Fruit fly (Drosophila melanogaster) Kc167 (cell line): ENCODE results near the gene kni.

Source experiments
- Myc ChIP-seq: fragments of >200 bp; optimal IDR thresholded peaks from 2 replicates; lab custom pipeline; 2017; ENCODE audit warnings: missing external identifiers
- Sin3A ChIP-seq: fragments of >200 bp; optimal IDR thresholded peaks from 2 replicates; lab custom pipeline; 2018; ENCODE audit warnings: missing external identifiers
- h ChIP-seq: fragments of >200 bp; optimal IDR thresholded peaks from 3 replicates; lab custom pipeline; 2018; ENCODE audit warnings: missing external identifiers
- insv ChIP-seq: fragments of >200 bp; optimal IDR thresholded peaks from 3 replicates; lab custom pipeline; 2018; ENCODE audit warnings: missing external identifiers
- psq ChIP-seq: fragments of >200 bp; optimal IDR thresholded peaks from 2 replicates; lab custom pipeline; 2017; ENCODE audit warnings: missing external identifiers
- ttk ChIP-seq: sonication (Bioruptor generic); optimal IDR thresholded peaks from 2 replicates; lab custom pipeline; 2017; ENCODE audit warnings: missing external identifiers

kni gene

DNA sequence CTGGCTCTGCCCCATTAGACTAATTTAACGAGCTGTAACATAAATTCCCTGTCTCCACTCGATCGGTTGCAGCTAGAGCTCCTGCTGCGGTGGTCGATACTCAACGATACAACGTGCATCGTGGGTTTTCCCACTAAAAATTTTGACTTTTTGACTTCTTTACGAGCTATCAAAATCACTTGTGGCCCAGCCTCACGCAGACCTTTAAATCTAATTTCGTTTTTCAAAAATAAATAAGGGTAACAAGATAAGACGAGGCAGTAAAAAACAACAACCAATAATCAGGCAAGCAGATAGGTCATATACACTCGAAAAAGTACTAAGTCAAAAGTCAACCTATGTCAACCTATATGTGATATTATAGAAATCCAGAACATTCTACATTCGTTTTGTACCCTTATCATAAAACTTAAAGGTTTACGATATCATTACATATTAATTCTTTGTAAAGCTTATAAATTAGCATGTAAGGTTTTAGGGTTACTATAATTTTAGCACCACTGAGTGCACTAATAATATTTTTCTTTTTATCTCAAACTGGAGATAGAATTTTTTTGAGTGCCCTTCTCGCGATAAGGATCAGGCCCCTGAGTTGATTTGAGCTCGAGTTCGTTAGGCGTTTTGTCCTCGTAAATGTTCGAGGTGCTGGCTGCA is 7.9 kb downstream of the kni start:
- TF ChIP-seq h (lab: Kevin White, UChicago): no peak
- TF ChIP-seq Sin3A: no peak
- TF ChIP-seq Myc (lab: Kevin White, UChicago): no peak
- TF ChIP-seq insv (lab: Kevin White, UChicago): no peak
- TF ChIP-seq psq: no peak
- no peak for TF ChIP-seq ttk

dm6 chr3L:20685079-20685478 is 10.1 kb downstream of the kni start:
- TF ChIP-seq ttk (no peak), h (lab: Kevin White, UChicago) (no peak), Myc (lab: Kevin White, UChicago) (no peak), psq (no peak), insv (lab: Kevin White, UChicago) (no peak), Sin3A (no peak)

DNA sequence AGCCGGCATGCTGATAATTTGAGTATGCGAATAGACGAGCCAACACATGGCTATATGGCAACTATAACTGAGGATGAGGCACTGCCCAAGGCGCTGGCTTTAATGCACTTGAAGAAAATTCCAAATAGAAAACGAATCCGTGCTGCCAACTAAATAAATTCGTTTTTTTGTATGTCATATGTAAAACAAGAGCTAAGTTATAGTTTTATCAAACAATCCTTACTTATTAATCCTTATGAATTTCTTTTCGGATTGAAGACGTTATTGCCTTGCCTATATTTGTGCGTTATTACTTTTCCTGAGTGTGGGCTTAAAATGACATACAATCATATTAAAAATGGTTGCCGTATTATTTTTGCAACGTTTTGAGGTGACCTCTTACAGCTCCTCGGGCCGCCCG is 18.7 kb downstream of the kni start:
- TF ChIP-seq insv (lab: Kevin White, UChicago) (no peak), h (lab: Kevin White, UChicago) (no peak), Sin3A (no peak), ttk (no peak), psq (no peak), Myc (lab: Kevin White, UChicago) (no peak)

- TF ChIP-seq h (lab: Kevin White, UChicago): no peak
- no peak for TF ChIP-seq insv (lab: Kevin White, UChicago)
- no peak for TF ChIP-seq ttk
- TF ChIP-seq Sin3A: no peak
- no peak for TF ChIP-seq psq
- no peak for TF ChIP-seq Myc (lab: Kevin White, UChicago)
Observed at dm6 chr3L:20673870-20674269, 21.3 kb downstream of the kni start.

- TF ChIP-seq Sin3A (no peak), h (lab: Kevin White, UChicago) (no peak), Myc (lab: Kevin White, UChicago) (no peak), insv (lab: Kevin White, UChicago) (no peak), psq (no peak), ttk (no peak)
Observed at dm6 chr3L:20672364-20672763, 22.8 kb downstream of the kni start.

DNA sequence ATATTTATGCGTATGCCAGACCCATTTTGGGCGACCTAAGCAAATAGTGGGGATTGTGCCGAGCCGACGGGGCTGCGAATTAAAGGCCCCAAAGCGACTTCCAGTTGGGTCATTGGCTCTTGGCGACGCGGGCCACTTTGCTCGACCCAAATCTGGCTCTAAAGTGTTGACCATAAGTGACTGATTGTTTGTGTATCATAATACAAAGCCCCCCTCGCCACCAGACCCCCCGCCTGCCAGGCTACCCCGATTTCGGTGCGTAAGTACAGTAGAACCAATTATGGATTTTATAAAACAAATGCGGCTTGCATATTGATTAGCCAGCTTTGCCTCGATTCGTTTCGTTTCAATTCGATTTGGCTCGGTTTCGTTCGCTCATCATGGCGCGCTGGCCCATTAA is 23.5 kb downstream of the kni start:
- TF ChIP-seq insv (lab: Kevin White, UChicago): no peak
- no peak for TF ChIP-seq ttk
- no peak for TF ChIP-seq Sin3A
- no peak for TF ChIP-seq Myc (lab: Kevin White, UChicago)

dm6 chr3L:20667408-20667807 is 27.8 kb downstream of the kni start:
- TF ChIP-seq h (lab: Kevin White, UChicago) (no peak), Myc (lab: Kevin White, UChicago) (no peak), ttk (no peak), psq (no peak), insv (lab: Kevin White, UChicago) (no peak), Sin3A (no peak)

- TF ChIP-seq psq (no peak), h (lab: Kevin White, UChicago) (no peak)
Observed at dm6 chr3L:20663967-20664366, 31.2 kb downstream of the kni start.

dm6 chr3L:20661905-20662508 is 33.2 kb downstream of the kni start:
- TF ChIP-seq insv (lab: Kevin White, UChicago) (no peak), Myc (lab: Kevin White, UChicago) (no peak), Sin3A (no peak), ttk (no peak), h (lab: Kevin White, UChicago) (no peak), psq (no peak)

DNA sequence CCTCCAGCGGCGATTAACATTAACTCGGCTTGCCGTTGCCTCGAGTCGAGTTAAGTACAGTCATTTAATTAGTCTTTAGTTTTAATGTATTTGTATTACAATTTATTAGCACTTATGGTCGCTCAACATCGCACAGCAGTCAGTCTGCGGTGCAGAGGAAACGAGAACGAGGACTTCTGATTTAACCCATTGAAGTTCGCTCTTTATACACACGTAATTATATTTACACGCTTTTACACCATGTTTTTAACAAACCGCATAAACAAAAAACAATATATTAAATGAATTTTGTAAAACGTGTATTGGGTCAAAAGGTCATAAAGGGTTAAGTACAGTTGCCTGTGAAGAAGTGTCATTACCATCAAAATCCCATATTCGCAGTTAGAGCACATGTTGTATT is 34.0 kb downstream of the kni start:
- no peak for TF ChIP-seq ttk
- TF ChIP-seq Sin3A: no peak
- no peak for TF ChIP-seq insv (lab: Kevin White, UChicago)
- no peak for TF ChIP-seq psq
- no peak for TF ChIP-seq h (lab: Kevin White, UChicago)
- no peak for TF ChIP-seq Myc (lab: Kevin White, UChicago)

DNA sequence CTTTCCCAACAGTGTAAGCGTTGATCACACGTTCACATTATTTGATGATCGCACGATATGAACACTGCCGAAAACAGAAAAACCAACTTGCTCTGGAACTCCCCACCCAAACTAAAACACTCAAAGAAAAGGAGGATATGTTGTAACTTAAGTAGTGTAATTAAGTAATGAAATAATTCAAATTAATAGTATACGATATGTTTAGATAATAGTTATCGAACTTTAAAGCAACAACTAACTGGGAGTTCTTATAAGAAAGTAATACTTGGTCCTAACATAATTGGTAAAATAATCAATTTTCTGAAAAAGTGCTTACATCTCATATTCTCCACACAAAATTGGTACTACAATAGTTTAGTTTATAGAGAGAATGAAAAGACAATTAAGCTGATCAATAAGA is 38.1 kb downstream of the kni start:
- TF ChIP-seq ttk (no peak), Sin3A (no peak), insv (lab: Kevin White, UChicago) (no peak), psq (no peak), h (lab: Kevin White, UChicago) (no peak), Myc (lab: Kevin White, UChicago) (no peak)

DNA sequence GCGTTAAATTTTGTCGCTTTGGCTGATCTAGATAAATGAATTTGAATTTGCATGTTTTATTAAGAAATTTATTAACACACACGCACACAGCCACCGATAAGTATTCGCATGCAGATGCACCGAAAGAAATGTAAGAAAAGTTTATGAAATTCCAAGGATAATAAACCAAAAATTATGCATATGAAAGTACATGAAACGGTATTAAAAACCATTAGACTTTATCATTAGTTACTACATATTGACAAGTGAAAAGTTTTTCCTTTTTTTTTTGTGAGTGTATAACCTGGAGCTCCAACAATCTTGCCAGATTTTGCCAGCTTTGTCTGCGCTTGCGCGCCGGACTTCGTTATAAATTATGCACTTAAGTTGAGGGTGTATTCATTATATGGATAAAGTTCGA is 46.2 kb downstream of the kni start:
- TF ChIP-seq Myc (lab: Kevin White, UChicago) (no peak), ttk (no peak), Sin3A (no peak), insv (lab: Kevin White, UChicago) (no peak), h (lab: Kevin White, UChicago) (no peak), psq (no peak)

DNA sequence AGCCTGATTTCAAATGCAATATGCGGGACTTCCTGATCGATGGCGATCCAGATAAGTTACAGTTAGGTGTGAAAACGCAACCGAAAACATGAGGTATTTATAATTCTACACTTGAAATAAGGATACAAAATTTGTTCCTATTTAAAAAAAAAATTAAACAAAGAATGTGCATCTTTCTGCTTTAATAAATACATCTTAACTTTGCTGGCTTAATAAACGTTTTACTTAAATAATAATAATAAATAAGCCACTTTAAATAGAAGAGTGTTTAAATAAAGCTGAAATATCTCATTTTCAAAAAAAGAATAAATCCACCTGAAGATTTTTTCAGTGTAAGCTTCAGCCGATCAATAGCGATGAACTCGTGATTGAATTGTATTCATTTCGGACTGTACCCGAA is 50.5 kb downstream of the kni start:
- TF ChIP-seq h (lab: Kevin White, UChicago) (no peak), Myc (lab: Kevin White, UChicago) (no peak), ttk (no peak), insv (lab: Kevin White, UChicago) (no peak), psq (no peak), Sin3A (no peak)
